Worm (Caenorhabditis elegans) whole organism, L1 larva: ENCODE data around the gene exc-7.

Experiments
- aly-2 ChIP-seq: fragments of 150-350 bp; optimal IDR thresholded peaks from 2 replicates; lab custom pipeline; 2014; ENCODE audit warnings: missing biosample characterization, missing genetic modification characterization
- ama-1 ChIP-seq: fragments of 150-350 bp; optimal IDR thresholded peaks from 2 replicates; lab custom pipeline; 2014
- ces-1 ChIP-seq: fragments of 150-350 bp; optimal IDR thresholded peaks from 2 replicates; lab custom pipeline; 2014; ENCODE audit warnings: missing biosample characterization, missing genetic modification reagents, missing genetic modification characterization
- egl-27 ChIP-seq, 2 experiments: fragments of 150-350 bp in 1 of 2; sonication (generic microtip); optimal IDR thresholded peaks; 3 replicates each; lab custom pipeline; 2017 to 2018; ENCODE audit warnings: missing biosample characterization in 2 of 2, missing genetic modification characterization in 2 of 2, missing genetic modification reagents in 2 of 2
- fkh-10 ChIP-seq: sonication (generic microtip); optimal IDR thresholded peaks from 2 replicates; lab custom pipeline; 2017; ENCODE audit warnings: missing biosample characterization, missing genetic modification reagents, missing genetic modification characterization
- mdl-1 ChIP-seq, 2 experiments: fragments of 150-350 bp; optimal IDR thresholded peaks; 2 replicates each; lab custom pipeline; 2014 to 2017; ENCODE audit warnings: missing biosample characterization in 2 of 2, missing genetic modification characterization in 2 of 2, inconsistent platforms in 1 of 2
- nhr-237 ChIP-seq: fragments of 150-350 bp; optimal IDR thresholded peaks from 2 replicates; lab custom pipeline; 2014; ENCODE audit warnings: missing biosample characterization, missing genetic modification characterization

DNA sequence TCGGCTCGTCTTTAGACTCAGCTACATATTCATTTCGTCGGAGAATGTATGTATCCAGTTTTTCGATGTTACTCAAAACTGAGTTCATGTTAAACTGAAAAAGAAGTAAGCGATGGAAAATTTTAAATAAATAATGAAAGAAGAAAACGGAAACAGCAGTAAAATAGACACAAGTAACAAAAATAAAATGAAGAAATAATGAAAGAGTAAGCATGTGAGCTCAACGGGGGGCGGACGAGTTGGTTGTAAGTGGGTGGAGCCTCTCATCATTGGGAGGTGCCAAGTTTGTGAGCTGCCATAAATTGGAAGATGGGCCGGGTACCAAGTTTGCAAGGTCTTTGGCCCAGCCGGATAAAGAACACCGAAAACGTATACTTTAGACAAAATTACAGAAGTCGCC is 7.7 kb downstream of the exc-7 start, which contains the start of gene wee-1.1:
- TF ChIP-seq egl-27 (tag; optimal IDR thresholded peaks at IDR 0.05; lab: Kevin White, UChicago) (no peak), mdl-1 (tag; optimal IDR thresholded peaks at IDR 0.05; lab: Kevin White, UChicago) (no peak), ama-1 (lab: Kevin White, UChicago) (no peak), ces-1 (no peak), fkh-10 (GFP tag; lab: Kevin White, UChicago) (no peak), nhr-237 (tag; lab: Kevin White, UChicago) (no peak), aly-2 (no peak)
